Worm (Caenorhabditis elegans) whole organism, L4 larva: Measurements from ENCODE around the gene srx-73.

Source experiments
- F26F4.8 ChIP-seq: fragments of 200-800 bp; sonication (Bioruptor generic); conservative IDR thresholded peaks from 2 replicates; pipeline ENCODE4 v1.3.6; 2022; ENCODE audit warnings: missing genetic modification characterization, missing compliant biosample characterization
- F37D6.2 ChIP-seq: sonication (generic microtip); optimal IDR thresholded peaks from 2 replicates; lab custom pipeline; 2016; ENCODE audit warnings: mild to moderate bottlenecking, missing genetic modification characterization, missing compliant biosample characterization
- F44E2.7 ChIP-seq: fragments of 200-800 bp; sonication (Bioruptor generic); IDR thresholded peaks from 2 replicates; pipeline ENCODE4 v2.1.2; 2022; ENCODE audit warnings: missing genetic modification characterization, missing compliant biosample characterization
- F49E8.2 ChIP-seq: sonication (generic microtip); optimal IDR thresholded peaks from 2 replicates; lab custom pipeline; 2016; ENCODE audit warnings: missing compliant biosample characterization, mild to moderate bottlenecking, missing genetic modification characterization, borderline replicate concordance
- T26A8.4 ChIP-seq: fragments of 200-800 bp; sonication (Bioruptor generic); IDR thresholded peaks from 2 replicates; pipeline ENCODE4 v1.3.6; 2022; ENCODE audit warnings: missing genetic modification characterization, missing compliant biosample characterization
- Y48G9A.11 ChIP-seq: fragments of 200-800 bp; sonication (Bioruptor generic); IDR thresholded peaks from 2 replicates; pipeline ENCODE4 v1.3.6; 2022; ENCODE audit warnings: missing genetic modification reagents, missing genetic modification characterization, missing compliant biosample characterization
- Y5F2A.4 ChIP-seq: fragments of 200-800 bp; sonication (Bioruptor generic); optimal IDR thresholded peaks from 2 replicates; lab custom pipeline; 2018; ENCODE audit warnings: mild to moderate bottlenecking, missing genetic modification characterization, missing compliant biosample characterization
- ama-1 ChIP-seq: fragments of 150-350 bp; optimal IDR thresholded peaks from 2 replicates; lab custom pipeline; 2014; ENCODE audit warnings: inconsistent platforms, mixed read lengths
- attf-4 ChIP-seq: sonication (generic microtip); optimal IDR thresholded peaks from 3 replicates; lab custom pipeline; 2017; ENCODE audit warnings: missing biosample characterization, missing genetic modification characterization
- ceh-82 ChIP-seq: sonication (generic microtip); optimal IDR thresholded peaks from 2 replicates; lab custom pipeline; 2017; ENCODE audit warnings: missing biosample characterization, missing genetic modification characterization
- daf-19 ChIP-seq: fragments of 200-800 bp; sonication (Bioruptor generic); conservative IDR thresholded peaks from 2 replicates; pipeline ENCODE4 v1.3.6; 2022; ENCODE audit warnings: missing genetic modification characterization, missing compliant biosample characterization
- dmd-9 ChIP-seq: fragments of 200-800 bp; sonication (Bioruptor generic); IDR thresholded peaks from 2 replicates; pipeline ENCODE4 v1.3.6; 2022; ENCODE audit warnings: missing genetic modification reagents, missing genetic modification characterization, missing compliant biosample characterization
- dve-1 ChIP-seq: sonication (generic microtip); optimal IDR thresholded peaks from 2 replicates; lab custom pipeline; 2017; ENCODE audit warnings: antibody characterized with exemption, mild to moderate bottlenecking, missing genetic modification characterization, missing compliant biosample characterization; ENCODE audit not compliant: insufficient read depth
- hmg-1.1 ChIP-seq: fragments of 200-800 bp; sonication (Bioruptor generic); IDR thresholded peaks from 2 replicates; pipeline ENCODE4 v1.3.6; 2022; ENCODE audit warnings: missing genetic modification reagents, missing genetic modification characterization, missing compliant biosample characterization
- lin-13 ChIP-seq: fragments of 150-350 bp; optimal IDR thresholded peaks from 2 replicates; lab custom pipeline; 2014; ENCODE audit warnings: missing biosample characterization, missing genetic modification reagents, missing genetic modification characterization
- lin-38 ChIP-seq: fragments of 200-800 bp; sonication (Bioruptor generic); IDR thresholded peaks from 2 replicates; pipeline ENCODE4 v1.3.6; 2022; ENCODE audit warnings: missing genetic modification reagents, missing genetic modification characterization, missing compliant biosample characterization
- lin-39 ChIP-seq: fragments of 150-350 bp; optimal IDR thresholded peaks from 2 replicates; lab custom pipeline; 2014; ENCODE audit warnings: missing biosample characterization, missing genetic modification reagents, missing genetic modification characterization
- madf-9 ChIP-seq: fragments of 200-800 bp; sonication (Bioruptor generic); conservative IDR thresholded peaks from 2 replicates; pipeline ENCODE4 v1.3.6; 2022; ENCODE audit warnings: missing genetic modification reagents, missing genetic modification characterization, missing compliant biosample characterization
- mdt-29 ChIP-seq: fragments of 200-800 bp; sonication (Bioruptor generic); IDR thresholded peaks from 2 replicates; pipeline ENCODE4 v1.3.6; 2022; ENCODE audit warnings: missing genetic modification reagents, missing genetic modification characterization, missing compliant biosample characterization
- mep-1 ChIP-seq: fragments of 150-350 bp; sonication (generic microtip); optimal IDR thresholded peaks from 3 replicates; lab custom pipeline; 2014; ENCODE audit warnings: missing biosample characterization, missing genetic modification characterization
- mes-2 ChIP-seq: sonication (generic microtip); optimal IDR thresholded peaks from 2 replicates; lab custom pipeline; 2016; ENCODE audit warnings: missing genotype, mild to moderate bottlenecking, missing genetic modification characterization, missing compliant biosample characterization; ENCODE audit not compliant: poor library complexity, severe bottlenecking
- mxl-3 ChIP-seq: fragments of 200-800 bp; sonication (Bioruptor generic); optimal IDR thresholded peaks from 2 replicates; lab custom pipeline; 2018; ENCODE audit warnings: mild to moderate bottlenecking, missing genetic modification characterization, missing compliant biosample characterization
- nhr-10 ChIP-seq: fragments of 150-350 bp; optimal IDR thresholded peaks from 2 replicates; lab custom pipeline; 2014; ENCODE audit warnings: missing biosample characterization, missing genetic modification characterization
- nhr-102 ChIP-seq: sonication (generic microtip); optimal IDR thresholded peaks from 2 replicates; lab custom pipeline; 2016; ENCODE audit warnings: mild to moderate bottlenecking, missing genetic modification characterization, moderate library complexity, missing compliant biosample characterization
- nhr-111 ChIP-seq: fragments of 200-800 bp; sonication (Bioruptor generic); optimal IDR thresholded peaks from 2 replicates; lab custom pipeline; 2018; ENCODE audit warnings: mild to moderate bottlenecking, missing genetic modification characterization, missing compliant biosample characterization
- nhr-42 ChIP-seq: fragments of 200-800 bp; sonication (Bioruptor generic); IDR thresholded peaks from 2 replicates; pipeline ENCODE4 v1.3.6; 2022; ENCODE audit warnings: missing genetic modification characterization, missing compliant biosample characterization
- nhr-48 ChIP-seq: sonication (generic microtip); optimal IDR thresholded peaks from 2 replicates; lab custom pipeline; 2016; ENCODE audit warnings: mild to moderate bottlenecking, missing genetic modification characterization, missing compliant biosample characterization
- nhr-6 ChIP-seq: fragments of 150-350 bp; optimal IDR thresholded peaks from 2 replicates; lab custom pipeline; 2014; ENCODE audit warnings: missing biosample characterization, missing genetic modification characterization
- nhr-77 ChIP-seq: fragments of 150-350 bp; optimal IDR thresholded peaks from 2 replicates; lab custom pipeline; 2014; ENCODE audit warnings: missing biosample characterization, missing genetic modification characterization
- pha-4 ChIP-seq, 2 experiments: fragments of 150-350 bp in 1 of 2; fragments of 200-800 bp in 1 of 2; sonication (Bioruptor generic) in 1 of 2; IDR thresholded peaks in 1 of 2; optimal IDR thresholded peaks in 1 of 2; 2 replicates each; pipeline versions ENCODE4 v1.3.6 to Lab custom; 2014 to 2022; ENCODE audit warnings: missing genetic modification characterization in 2 of 2, missing genetic modification reagents in 2 of 2, missing biosample characterization in 1 of 2, missing compliant biosample characterization in 1 of 2
- php-3 ChIP-seq: fragments of 200-800 bp; sonication (Bioruptor generic); IDR thresholded peaks from 2 replicates; pipeline ENCODE4 v1.3.6; 2022; ENCODE audit warnings: missing genetic modification reagents, missing genetic modification characterization, missing compliant biosample characterization
- sdz-12 ChIP-seq: fragments of 200-800 bp; sonication (Bioruptor generic); optimal IDR thresholded peaks from 2 replicates; lab custom pipeline; 2018; ENCODE audit warnings: mild to moderate bottlenecking, missing genetic modification characterization, missing compliant biosample characterization
- set-16 ChIP-seq: fragments of 200-800 bp; sonication (Bioruptor generic); IDR thresholded peaks from 2 replicates; pipeline ENCODE4 v1.3.6; 2022; ENCODE audit warnings: missing genetic modification reagents, missing genetic modification characterization, missing compliant biosample characterization
- skn-1 ChIP-seq: fragments of 150-350 bp; optimal IDR thresholded peaks from 2 replicates; lab custom pipeline; 2014; ENCODE audit warnings: missing biosample characterization, missing genetic modification characterization
- snpc-1.2 ChIP-seq: fragments of 200-800 bp; sonication (Bioruptor generic); IDR thresholded peaks from 2 replicates; pipeline ENCODE4 v1.3.6; 2022; ENCODE audit warnings: missing genetic modification reagents, missing genetic modification characterization, missing compliant biosample characterization
- spr-1 ChIP-seq: sonication (generic microtip); optimal IDR thresholded peaks from 2 replicates; lab custom pipeline; 2016; ENCODE audit warnings: mild to moderate bottlenecking, missing genetic modification characterization, missing compliant biosample characterization
- tag-97 ChIP-seq: fragments of 200-800 bp; sonication (Bioruptor generic); IDR thresholded peaks from 2 replicates; pipeline ENCODE4 v1.3.6; 2022; ENCODE audit warnings: missing genetic modification characterization, missing compliant biosample characterization
- zfp-2 ChIP-seq: sonication (generic microtip); optimal IDR thresholded peaks from 2 replicates; lab custom pipeline; 2016; ENCODE audit warnings: mild to moderate bottlenecking, missing genetic modification characterization, missing compliant biosample characterization
- zfp-3 ChIP-seq: fragments of 200-800 bp; sonication (Bioruptor generic); conservative IDR thresholded peaks from 2 replicates; pipeline ENCODE4 v1.3.6; 2022; ENCODE audit warnings: missing genetic modification reagents, missing genetic modification characterization, missing compliant biosample characterization
- ztf-11 ChIP-seq: fragments of 150-350 bp; optimal IDR thresholded peaks from 2 replicates; lab custom pipeline; 2014; ENCODE audit warnings: missing biosample characterization, missing genetic modification characterization

srx-73 gene

DNA sequence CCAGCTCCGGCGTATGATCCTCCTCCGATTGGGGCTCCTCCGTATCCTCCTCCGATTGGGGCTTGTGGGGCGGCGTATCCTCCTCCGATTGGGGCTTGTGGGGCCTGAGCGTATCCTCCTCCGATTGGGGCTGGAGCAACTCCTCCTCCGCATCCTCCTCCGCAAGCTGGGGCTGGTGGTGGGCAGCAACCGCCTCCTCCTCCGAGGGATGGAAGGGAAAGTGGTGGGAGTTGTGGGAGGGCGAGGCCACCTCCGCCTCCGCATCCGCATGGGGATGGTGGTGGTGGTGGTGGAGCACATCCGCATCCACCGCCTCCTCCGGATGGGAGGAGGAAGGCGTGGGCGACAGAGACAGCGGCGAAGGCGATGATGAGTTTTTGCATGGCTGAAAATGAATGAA lies 17.7 kb downstream of the srx-73 start, which contains the start of gene F41F3.3 (continued):
- TF ChIP-seq mdt-29 (GFP tag; lab: Robert Waterston, UW) (no peak), F26F4.8 (GFP tag; lab: Robert Waterston, UW) (0 out of 2 replicates have a peak, but pooled peaks have one; percentile 38), hmg-1.1 (GFP tag; lab: Robert Waterston, UW) (no peak), F44E2.7 (no peak), attf-4 (tag; lab: Kevin White, UChicago) (no peak), sdz-12 (GFP tag; lab: Kevin White, UChicago) (peak; percentile 25), nhr-6 (tag; lab: Kevin White, UChicago) (no peak), skn-1 (tag; lab: Kevin White, UChicago) (no peak), F37D6.2 (tag; lab: Kevin White, UChicago) (no peak), tag-97 (GFP tag; lab: Robert Waterston, UW) (no peak), lin-39 (tag; lab: Kevin White, UChicago) (no peak), Y5F2A.4 (GFP tag; lab: Kevin White, UChicago) (no peak), F49E8.2 (no peak), lin-13 (no peak), zfp-3 (no peak), ceh-82 (tag; lab: Kevin White, UChicago) (no peak), ztf-11 (tag; lab: Kevin White, UChicago) (no peak), mep-1 (tag; lab: Kevin White, UChicago) (no peak), nhr-102 (tag; lab: Kevin White, UChicago) (peak; percentile 29), set-16 (peak; percentile 99), lin-38 (GFP tag; lab: Robert Waterston, UW) (no peak), zfp-2 (tag; lab: Kevin White, UChicago) (no peak), Y48G9A.11 (no peak), nhr-48 (tag; lab: Kevin White, UChicago) (no peak), nhr-10 (no peak), pha-4 (GFP tag; IDR thresholded peaks at IDR 0.05; lab: Robert Waterston, UW) (peak; percentile 38; the same call in 1 of the 2 replicates), pha-4 (tag; optimal IDR thresholded peaks at IDR 0.05; lab: Kevin White, UChicago) (no peak), php-3 (0 out of 2 replicates have a peak, but pooled peaks have one; percentile 48), T26A8.4 (peak; percentile 74), mxl-3 (GFP tag; lab: Kevin White, UChicago) (peak; percentile 12), dve-1 (no peak), nhr-77 (no peak), nhr-42 (GFP tag; lab: Robert Waterston, UW) (no peak)

DNA sequence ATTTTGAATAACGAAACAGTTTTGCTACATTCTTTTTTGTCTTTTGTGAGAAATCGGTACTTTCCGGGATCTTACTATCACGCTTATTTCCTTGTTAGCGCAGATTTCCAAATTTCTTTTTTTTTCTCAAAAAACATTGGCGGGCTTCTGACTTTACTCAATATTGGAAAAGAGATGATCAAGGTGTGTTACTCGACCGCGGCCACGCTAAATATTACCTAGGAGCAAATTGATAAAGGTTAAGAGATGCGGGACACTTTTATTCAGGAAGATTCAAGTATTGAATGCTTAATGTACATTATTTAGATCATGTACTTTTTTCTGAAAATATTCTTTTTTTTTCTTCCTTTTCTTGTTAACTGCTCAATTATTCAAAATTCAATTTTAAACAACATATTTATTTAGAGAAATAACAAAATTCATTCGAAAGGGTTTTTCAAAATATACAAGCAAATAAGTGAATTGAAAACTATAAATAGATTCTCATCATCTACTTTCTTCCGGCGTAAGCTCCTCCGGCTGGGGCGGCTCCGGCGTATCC lies 18.2 kb downstream of the srx-73 start:
- peak; percentile 82; the same call in 1 of the 2 replicates for TF ChIP-seq T26A8.4
- TF ChIP-seq nhr-102 (tag; lab: Kevin White, UChicago) = peak; percentile 30
- peak; percentile 40 for TF ChIP-seq mes-2
- TF ChIP-seq nhr-111 = no peak
- peak; percentile 91 for TF ChIP-seq ama-1 (lab: Kevin White, UChicago)
- peak; percentile 38 for TF ChIP-seq nhr-48 (tag; lab: Kevin White, UChicago)
- no peak for TF ChIP-seq mxl-3 (GFP tag; lab: Kevin White, UChicago)
- TF ChIP-seq snpc-1.2 (GFP tag; lab: Robert Waterston, UW) = peak; percentile 12; the same call in 1 of the 2 replicates
- TF ChIP-seq dmd-9 = no peak
- no peak for TF ChIP-seq F49E8.2
- no peak for TF ChIP-seq daf-19 (GFP tag; lab: Robert Waterston, UW)
- TF ChIP-seq spr-1 (tag; lab: Kevin White, UChicago) = peak; percentile 28
- TF ChIP-seq madf-9 = no peak
